Worm (Caenorhabditis elegans): ENCODE results near the gene F48E8.2.

F48E8.2 gene

ce11 chrIII:5498973-5499372, 34.8 kb downstream of the F48E8.2 start, which contains the start of gene R02F2.9:
TSS of gene R02F2.9 (plus strand) at chrIII:5499190.
- peak; percentile 70 for TF ChIP-seq lsy-2 (tag; optimal IDR thresholded peaks at IDR 0.05)
- TF ChIP-seq cnd-1 (tag; optimal IDR thresholded peaks at IDR 0.05): no peak
- peak; percentile 76 for TF ChIP-seq ces-1 (GFP tag; optimal IDR thresholded peaks at IDR 0.05)
- TF ChIP-seq ceh-43 (GFP tag; optimal IDR thresholded peaks at IDR 0.05): no peak
- TF ChIP-seq ceh-39 (tag; optimal IDR thresholded peaks at IDR 0.05): peak; percentile 51
- TF ChIP-seq mep-1 (tag; optimal IDR thresholded peaks at IDR 0.05): peak; percentile 21

ce11 chrIII:5499942-5500341, 35.8 kb downstream of the F48E8.2 start:
- TF ChIP-seq bed-3 (GFP tag; optimal IDR thresholded peaks at IDR 0.05) (no peak), ceh-39 (tag; optimal IDR thresholded peaks at IDR 0.05) (peak; percentile 58), ces-1 (GFP tag; optimal IDR thresholded peaks at IDR 0.05) (peak; percentile 12)

ce11 chrIII:5500732-5501131, 36.6 kb downstream of the F48E8.2 start:
- TF ChIP-seq unc-62 (GFP tag; optimal IDR thresholded peaks at IDR 0.05): no peak
- no peak for TF ChIP-seq drap-1 (GFP tag; optimal IDR thresholded peaks at IDR 0.05)
- no peak for TF ChIP-seq pha-4 (tag; optimal IDR thresholded peaks at IDR 0.05)

ce11 chrIII:5501358-5502287, 37.4 kb downstream of the F48E8.2 start, which contains the start of gene R02F2.1:
TSS of gene R02F2.1 (plus strand) at chrIII:5501885.
- no peak for TF ChIP-seq lin-13 (tag; optimal IDR thresholded peaks at IDR 0.05)
- no peak for TF ChIP-seq ceh-43 (GFP tag; optimal IDR thresholded peaks at IDR 0.05)
- no peak for TF ChIP-seq drap-1 (GFP tag; optimal IDR thresholded peaks at IDR 0.05)
- no peak for TF ChIP-seq mls-2 (tag; optimal IDR thresholded peaks at IDR 0.05)
- no peak for TF ChIP-seq ceh-83 (GFP tag; optimal IDR thresholded peaks at IDR 0.05)
- peak; percentile 39 for TF ChIP-seq nhr-2 (tag; optimal IDR thresholded peaks at IDR 0.05)
- no peak for TF ChIP-seq sptf-1 (tag; optimal IDR thresholded peaks at IDR 0.05)
- peak; percentile 87 for TF ChIP-seq cnd-1 (tag; optimal IDR thresholded peaks at IDR 0.05)
- no peak for TF ChIP-seq ceh-39 (tag; optimal IDR thresholded peaks at IDR 0.05)
- TF ChIP-seq unc-39 (tag; optimal IDR thresholded peaks at IDR 0.05): no peak
- no peak for TF ChIP-seq M03D4.4 (tag; optimal IDR thresholded peaks at IDR 0.05)
- TF ChIP-seq nhr-12 (tag; optimal IDR thresholded peaks at IDR 0.05): no peak
- TF ChIP-seq mab-5 (tag; optimal IDR thresholded peaks at IDR 0.05): no peak
- no peak for TF ChIP-seq snpc-4 (tag; optimal IDR thresholded peaks at IDR 0.05)
- TF ChIP-seq lin-32 (GFP tag; optimal IDR thresholded peaks at IDR 0.05): peak; percentile 71
- TF ChIP-seq bed-3 (GFP tag; optimal IDR thresholded peaks at IDR 0.05): no peak
- no peak for TF ChIP-seq ham-2 (GFP tag; optimal IDR thresholded peaks at IDR 0.05)
- no peak for TF ChIP-seq ztf-11 (tag; optimal IDR thresholded peaks at IDR 0.05)
- TF ChIP-seq pha-4 (tag; optimal IDR thresholded peaks at IDR 0.05): no peak
- TF ChIP-seq zip-8 (tag; optimal IDR thresholded peaks at IDR 0.05): no peak
- no peak for TF ChIP-seq unc-120 (tag; optimal IDR thresholded peaks at IDR 0.05; ENCODE audit: poor library complexity, severe bottlenecking)
- TF ChIP-seq tbx-8 (GFP tag; optimal IDR thresholded peaks at IDR 0.05): no peak
- peak; percentile 84 for TF ChIP-seq ces-1 (GFP tag; optimal IDR thresholded peaks at IDR 0.05)
- no peak for TF ChIP-seq hlh-1 (tag; optimal IDR thresholded peaks at IDR 0.05)
- no peak for TF ChIP-seq flh-1 (GFP tag; optimal IDR thresholded peaks at IDR 0.05)
- no peak for TF ChIP-seq nhr-28 (tag; optimal IDR thresholded peaks at IDR 0.05)
- no peak for TF ChIP-seq lsy-2 (tag; optimal IDR thresholded peaks at IDR 0.05)
- TF ChIP-seq sem-2 (GFP tag; optimal IDR thresholded peaks at IDR 0.05): no peak
- no peak for TF ChIP-seq mep-1 (tag; optimal IDR thresholded peaks at IDR 0.05)
- TF ChIP-seq elt-3 (tag; optimal IDR thresholded peaks at IDR 0.05): no peak

DNA sequence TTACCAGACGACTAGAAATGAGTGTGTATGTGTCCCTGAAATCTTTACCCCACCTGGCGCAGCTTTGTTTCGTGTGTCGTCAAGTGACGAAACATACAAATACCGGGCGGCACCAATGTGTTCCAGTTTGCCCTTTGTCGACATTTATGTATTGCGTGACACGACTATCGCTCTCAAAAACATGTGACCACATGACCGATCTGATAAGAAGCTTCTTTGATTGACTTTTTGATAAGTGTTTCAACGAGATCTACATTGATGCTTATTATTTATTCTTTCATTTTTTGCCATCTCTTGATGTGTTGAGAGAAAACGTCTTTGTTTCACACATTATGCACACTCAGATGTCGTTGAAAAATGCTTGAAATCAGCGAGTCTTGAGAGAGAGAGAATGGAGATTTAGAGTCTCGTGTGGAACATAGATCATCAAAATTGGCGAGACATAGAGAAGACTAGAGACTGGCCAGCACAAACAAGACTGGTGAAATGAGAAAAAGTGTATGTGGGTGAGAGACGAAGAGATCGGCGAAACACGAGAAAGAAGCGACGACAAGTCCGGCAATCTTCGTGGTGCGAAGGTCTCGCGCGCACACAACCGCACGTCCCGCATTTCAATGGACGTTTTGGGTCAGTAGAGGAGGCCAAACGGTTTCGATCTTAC, 38.9 kb downstream of the F48E8.2 start:
- TF ChIP-seq cnd-1 (tag; optimal IDR thresholded peaks at IDR 0.05): no peak
- TF ChIP-seq elt-3 (tag; optimal IDR thresholded peaks at IDR 0.05): no peak
- TF ChIP-seq mls-2 (tag; optimal IDR thresholded peaks at IDR 0.05): no peak
- TF ChIP-seq lsy-2 (tag; optimal IDR thresholded peaks at IDR 0.05): no peak
- TF ChIP-seq nhr-28 (tag; optimal IDR thresholded peaks at IDR 0.05): no peak
- TF ChIP-seq ztf-11 (tag; optimal IDR thresholded peaks at IDR 0.05): no peak
- TF ChIP-seq sem-2 (GFP tag; optimal IDR thresholded peaks at IDR 0.05): no peak
- TF ChIP-seq blmp-1 (tag; optimal IDR thresholded peaks at IDR 0.05): no peak
- no peak for TF ChIP-seq lin-13 (tag; optimal IDR thresholded peaks at IDR 0.05)
- TF ChIP-seq nhr-2 (tag; optimal IDR thresholded peaks at IDR 0.05): no peak
- peak; percentile 70 for TF ChIP-seq unc-62 (GFP tag; optimal IDR thresholded peaks at IDR 0.05)
- no peak for TF ChIP-seq lin-32 (GFP tag; optimal IDR thresholded peaks at IDR 0.05)
- TF ChIP-seq ceh-39 (tag; optimal IDR thresholded peaks at IDR 0.05): no peak
- peak; percentile 53 for TF ChIP-seq hlh-1 (tag; optimal IDR thresholded peaks at IDR 0.05)
- no peak for TF ChIP-seq unc-39 (tag; optimal IDR thresholded peaks at IDR 0.05)
- peak; percentile 74 for TF ChIP-seq ces-1 (GFP tag; optimal IDR thresholded peaks at IDR 0.05)
- no peak for TF ChIP-seq pha-4 (tag; optimal IDR thresholded peaks at IDR 0.05)
- no peak for TF ChIP-seq mab-5 (tag; optimal IDR thresholded peaks at IDR 0.05)
- no peak for TF ChIP-seq zip-8 (tag; optimal IDR thresholded peaks at IDR 0.05)
- TF ChIP-seq elt-1 (tag; optimal IDR thresholded peaks at IDR 0.05; ENCODE audit: borderline replicate concordance, insufficient read depth): peak; percentile 86
- no peak for TF ChIP-seq snpc-4 (tag; optimal IDR thresholded peaks at IDR 0.05)
- no peak for TF ChIP-seq tbx-8 (GFP tag; optimal IDR thresholded peaks at IDR 0.05)
- no peak for TF ChIP-seq sptf-1 (tag; optimal IDR thresholded peaks at IDR 0.05)
- peak; percentile 22 for TF ChIP-seq ham-2 (GFP tag; optimal IDR thresholded peaks at IDR 0.05)
- no peak for TF ChIP-seq ceh-83 (GFP tag; optimal IDR thresholded peaks at IDR 0.05)
- no peak for TF ChIP-seq ceh-43 (GFP tag; optimal IDR thresholded peaks at IDR 0.05)
- TF ChIP-seq unc-120 (tag; optimal IDR thresholded peaks at IDR 0.05; ENCODE audit: poor library complexity, severe bottlenecking): peak; percentile 64
- TF ChIP-seq nhr-237 (tag; optimal IDR thresholded peaks at IDR 0.05): peak; percentile 5
- TF ChIP-seq bed-3 (GFP tag; optimal IDR thresholded peaks at IDR 0.05): no peak

Measured in whole organism, mixed stage, embryonic.